Worm (Caenorhabditis elegans) whole organism, mixed stage, embryonic: ENCODE data around the gene aakb-1.

Experiments used
- blmp-1 ChIP-seq: fragments of 150-350 bp; optimal IDR thresholded peaks from 2 replicates; lab custom pipeline; 2014; ENCODE audit warnings: missing biosample characterization, missing genetic modification characterization
- ces-1 ChIP-seq: fragments of 150-350 bp; optimal IDR thresholded peaks from 2 replicates; lab custom pipeline; 2014; ENCODE audit warnings: missing biosample characterization, missing genetic modification reagents, missing genetic modification characterization
- cnd-1 ChIP-seq: fragments of 200-800 bp; sonication (Bioruptor generic); optimal IDR thresholded peaks from 2 replicates; lab custom pipeline; 2018; ENCODE audit warnings: mild to moderate bottlenecking, missing genetic modification characterization, missing compliant biosample characterization
- elt-1 ChIP-seq: sonication (generic microtip); optimal IDR thresholded peaks from 2 replicates; lab custom pipeline; 2017; ENCODE audit warnings: missing genetic modification characterization, mild to moderate bottlenecking, missing compliant biosample characterization, antibody characterized with exemption, moderate library complexity, borderline replicate concordance; ENCODE audit not compliant: insufficient read depth
- lin-13 ChIP-seq: fragments of 150-350 bp; optimal IDR thresholded peaks from 2 replicates; lab custom pipeline; 2014; ENCODE audit warnings: missing biosample characterization, missing genetic modification characterization
- nhr-237 ChIP-seq: fragments of 150-350 bp; optimal IDR thresholded peaks from 2 replicates; lab custom pipeline; 2014; ENCODE audit warnings: missing biosample characterization, missing genetic modification characterization
- nhr-28 ChIP-seq: fragments of 150-350 bp; optimal IDR thresholded peaks from 2 replicates; lab custom pipeline; 2014; ENCODE audit warnings: missing biosample characterization, missing genetic modification characterization
- sptf-1 ChIP-seq: sonication (generic microtip); optimal IDR thresholded peaks from 2 replicates; lab custom pipeline; 2017; ENCODE audit warnings: mild to moderate bottlenecking, missing genetic modification characterization, moderate library complexity, missing compliant biosample characterization
- unc-62 ChIP-seq: fragments of 150-350 bp; optimal IDR thresholded peaks from 2 replicates; lab custom pipeline; 2014; ENCODE audit warnings: missing biosample characterization, missing genetic modification reagents, missing genetic modification characterization
- ztf-11 ChIP-seq: fragments of 150-350 bp; optimal IDR thresholded peaks from 2 replicates; lab custom pipeline; 2014; ENCODE audit warnings: missing biosample characterization, missing genetic modification characterization

DNA sequence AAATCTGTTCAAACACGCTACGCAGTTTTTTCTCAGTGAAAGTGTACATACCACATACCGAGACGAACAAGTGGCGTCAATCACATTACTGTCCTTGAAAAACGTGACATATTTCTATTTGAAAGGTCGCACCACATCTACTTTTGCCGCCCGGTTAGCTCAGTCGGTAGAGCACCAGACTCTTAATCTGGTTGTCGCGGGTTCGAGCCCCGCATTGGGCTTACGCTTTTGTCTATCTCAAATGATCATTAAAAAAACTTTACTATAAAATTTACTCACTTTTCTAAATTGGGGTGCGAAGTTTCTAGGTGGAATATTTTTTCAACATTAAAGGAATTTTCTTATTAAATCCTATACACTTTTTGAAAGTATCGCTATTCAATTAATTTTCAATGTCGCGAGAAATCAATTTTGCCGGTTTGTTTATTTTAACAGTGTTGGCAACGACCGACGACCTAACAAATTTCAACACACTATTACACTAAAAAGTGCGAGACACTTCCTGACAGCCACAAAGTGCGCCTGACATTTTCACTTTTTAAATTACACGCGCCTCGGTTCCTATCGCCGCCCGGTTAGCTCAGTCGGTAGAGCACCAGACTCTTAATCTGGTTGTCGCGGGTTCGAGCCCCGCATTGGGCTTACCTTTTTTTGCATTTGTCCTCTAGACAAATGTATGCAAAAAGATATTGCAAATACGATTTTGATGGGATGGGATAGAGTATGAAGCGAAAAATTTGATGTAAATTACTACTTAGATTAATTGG is 25.2 kb upstream of the aakb-1 start:
- no peak for TF ChIP-seq nhr-237
- no peak for TF ChIP-seq ces-1 (GFP tag; lab: Kevin White, UChicago)
- no peak for TF ChIP-seq unc-62 (GFP tag; lab: Kevin White, UChicago)
- TF ChIP-seq elt-1 (tag; lab: Kevin White, UChicago): no peak
- no peak for TF ChIP-seq lin-13 (tag; lab: Kevin White, UChicago)
- no peak for TF ChIP-seq ztf-11
- no peak for TF ChIP-seq nhr-28 (tag; lab: Kevin White, UChicago)
- TF ChIP-seq sptf-1 (tag; lab: Kevin White, UChicago): peak; percentile 29
- TF ChIP-seq blmp-1 (tag; lab: Kevin White, UChicago): no peak
- no peak for TF ChIP-seq cnd-1 (tag; lab: Kevin White, UChicago)
